Worm (Caenorhabditis elegans): ENCODE data around the gene flp-19.

- TF ChIP-seq med-1 (GFP tag; optimal IDR thresholded peaks at IDR 0.05; ENCODE audit: insufficient read depth) = no peak
- TF ChIP-seq flt-1 (GFP tag; IDR thresholded peaks at IDR 0.05) = no peak
- TF ChIP-seq cog-1 (tag; optimal IDR thresholded peaks at IDR 0.05) = no peak
- TF ChIP-seq klf-2 (GFP tag; conservative IDR thresholded peaks at IDR 0.05) = no peak
- no peak for TF ChIP-seq ztf-23 (GFP tag; IDR thresholded peaks at IDR 0.05)
- TF ChIP-seq tab-1 (GFP tag; IDR thresholded peaks at IDR 0.05) = no peak
- TF ChIP-seq ref-1 (GFP tag; conservative IDR thresholded peaks at IDR 0.05) = no peak
- TF ChIP-seq T22C8.4 (GFP tag; IDR thresholded peaks at IDR 0.05) = no peak
Measured at ce11 chrX:10594701-10595421, 9.6 kb upstream of the flp-19 start.

All from whole organism, midembryonic.